Fruit fly (Drosophila melanogaster): ENCODE measurements around the gene fzy.

The fzy gene

DNA sequence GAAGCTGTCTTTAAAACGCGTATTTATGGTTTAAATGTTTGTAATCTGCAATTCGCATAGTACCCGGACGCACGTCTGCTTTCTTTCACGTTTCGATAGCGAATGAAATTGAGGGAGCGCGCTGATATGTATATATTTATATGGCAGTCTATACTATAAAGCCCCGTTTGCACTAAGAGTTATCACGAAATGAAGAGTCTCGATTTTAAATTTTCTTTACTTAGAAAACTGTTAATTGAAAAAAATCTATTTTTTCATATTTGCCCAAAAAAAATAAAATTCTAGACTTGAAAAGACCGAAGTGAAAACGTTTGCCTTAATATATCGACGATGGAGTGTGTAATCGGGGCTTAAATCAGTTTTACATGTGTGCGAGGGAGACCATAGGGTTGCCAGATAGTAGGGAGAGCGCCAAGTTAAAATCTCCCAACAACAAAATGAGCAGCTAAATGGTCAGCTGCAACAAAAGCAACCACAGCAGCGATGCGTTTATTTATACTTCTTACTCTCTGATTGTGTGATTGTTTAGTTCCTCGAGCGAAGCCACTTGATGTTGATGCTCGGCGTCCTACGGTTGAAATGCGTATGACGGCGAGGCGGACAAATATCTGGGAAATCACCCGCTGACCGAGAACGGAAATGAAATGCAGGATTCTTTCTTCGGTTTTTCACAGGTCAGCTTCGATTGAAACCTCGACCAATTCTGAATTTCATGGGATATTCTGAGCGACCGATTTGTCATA, 14.9 kb downstream of the fzy start, which contains the start of gene cact (continued):
- TF ChIP-seq CG6163 (GFP tag; IDR thresholded peaks at IDR 0.05) (peak; percentile 94), spab (GFP tag; optimal IDR thresholded peaks at IDR 0.05) (peak; percentile 69), Gug (GFP tag; IDR thresholded peaks at IDR 0.05) (peak; percentile 91), CG31627 (GFP tag; optimal IDR thresholded peaks at IDR 0.05) (peak; percentile 97), CG8319 (GFP tag; optimal IDR thresholded peaks at IDR 0.05) (peak; percentile 87), cyc (GFP tag; optimal IDR thresholded peaks at IDR 0.05) (peak; percentile 94), CG8632 (GFP tag; optimal IDR thresholded peaks at IDR 0.05) (peak; percentile 88), CG10669 (GFP tag; optimal IDR thresholded peaks at IDR 0.05) (peak; percentile 85), Sox102F (GFP tag; optimal IDR thresholded peaks at IDR 0.05) (peak; percentile 92), CG3919 (GFP tag; optimal IDR thresholded peaks at IDR 0.05) (peak; percentile 89), svp (GFP tag) (peak; percentile 94), dsx (GFP tag; optimal IDR thresholded peaks at IDR 0.05; ENCODE audit: poor library complexity, severe bottlenecking) (peak; percentile 85), CG11762 (GFP tag; optimal IDR thresholded peaks at IDR 0.05; ENCODE audit: insufficient read depth) (peak; percentile 63), lz (GFP tag; optimal IDR thresholded peaks at IDR 0.05) (peak; percentile 96), eg (GFP tag; IDR thresholded peaks at IDR 0.05) (peak; percentile 92), CG3032 (tag; optimal IDR thresholded peaks at IDR 0.05) (peak; percentile 88), CG7368 (GFP tag; optimal IDR thresholded peaks at IDR 0.05) (peak; percentile 78)

dm6 chr2L:16326892-16327291, 16.1 kb downstream of the fzy start, which contains the start of gene CG4278:
TSS of gene CG4278 (plus strand) at chr2L:16327069.
- TF ChIP-seq CG11902 (GFP tag; optimal IDR thresholded peaks at IDR 0.05) = no peak
- TF ChIP-seq CG10669 (GFP tag; optimal IDR thresholded peaks at IDR 0.05) = no peak
- no peak for TF ChIP-seq Eip78C (GFP tag)
- no peak for TF ChIP-seq CG32006 (GFP tag; optimal IDR thresholded peaks at IDR 0.05)
- no peak for TF ChIP-seq vri (GFP tag; optimal IDR thresholded peaks at IDR 0.05)
- TF ChIP-seq CG6854 (GFP tag; optimal IDR thresholded peaks at IDR 0.05) = no peak
- no peak for TF ChIP-seq cyc (GFP tag; optimal IDR thresholded peaks at IDR 0.05)
- no peak for TF ChIP-seq CG6792 (GFP tag; optimal IDR thresholded peaks at IDR 0.05)
- TF ChIP-seq CG34406 (GFP tag; optimal IDR thresholded peaks at IDR 0.05) = no peak
- TF ChIP-seq Ets96B (tag; optimal IDR thresholded peaks at IDR 0.05) = no peak
- TF ChIP-seq Ets21C (GFP tag; optimal IDR thresholded peaks at IDR 0.05) = no peak
- TF ChIP-seq fkh (GFP tag; optimal IDR thresholded peaks at IDR 0.05) = no peak
- TF ChIP-seq CG11294 (GFP tag; IDR thresholded peaks at IDR 0.05) = no peak
- no peak for TF ChIP-seq CG6276 (GFP tag; optimal IDR thresholded peaks at IDR 0.05)
- no peak for TF ChIP-seq lz (GFP tag; optimal IDR thresholded peaks at IDR 0.05)
- TF ChIP-seq CG8119 (GFP tag; IDR thresholded peaks at IDR 0.05) = no peak

DNA sequence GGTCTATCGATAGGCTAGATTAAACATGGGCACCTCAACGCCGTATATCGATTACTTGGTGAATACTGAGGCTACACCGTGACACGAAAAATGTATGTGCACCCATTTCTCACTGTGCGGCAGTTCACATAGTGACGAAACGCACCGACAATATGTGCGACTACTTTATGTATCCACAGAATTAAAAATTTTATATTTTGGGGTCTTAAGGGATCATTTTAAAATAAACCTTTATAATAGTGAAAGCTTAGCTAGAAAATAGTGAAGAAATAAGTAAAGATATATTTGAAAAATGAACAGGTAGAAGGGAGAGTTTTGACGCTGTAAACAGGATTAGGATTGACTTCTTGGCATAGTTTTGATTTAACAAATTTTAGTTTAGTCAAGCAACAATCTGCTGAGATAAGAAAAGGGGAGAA, 18.4 kb downstream of the fzy start, which contains the start of gene mRpL4:
mRpL4 (minus strand) TSS at position 31 of the 419 bp plus-strand sequence.
- TF ChIP-seq CG16779 (tag; optimal IDR thresholded peaks at IDR 0.05) = no peak
- peak; percentile 69 for TF ChIP-seq CG31627 (GFP tag; optimal IDR thresholded peaks at IDR 0.05)
- TF ChIP-seq CG7368 (GFP tag; optimal IDR thresholded peaks at IDR 0.05) = no peak
- TF ChIP-seq acj6 (GFP tag; optimal IDR thresholded peaks at IDR 0.05) = peak; percentile 39
- no peak for TF ChIP-seq dsx (GFP tag; optimal IDR thresholded peaks at IDR 0.05; ENCODE audit: poor library complexity, severe bottlenecking)
- TF ChIP-seq CG34406 (GFP tag; optimal IDR thresholded peaks at IDR 0.05) = no peak
- TF ChIP-seq topi (GFP tag; optimal IDR thresholded peaks at IDR 0.05) = no peak
- no peak for TF ChIP-seq Eip78C (GFP tag)
- TF ChIP-seq CG11762 (GFP tag; optimal IDR thresholded peaks at IDR 0.05; ENCODE audit: insufficient read depth) = no peak
- peak; percentile 73 for TF ChIP-seq Hr4 (GFP tag; optimal IDR thresholded peaks at IDR 0.05)
- no peak for TF ChIP-seq esn (GFP tag; optimal IDR thresholded peaks at IDR 0.05)
- peak; percentile 44 for TF ChIP-seq Ets21C (GFP tag; optimal IDR thresholded peaks at IDR 0.05)
- TF ChIP-seq cyc (GFP tag; optimal IDR thresholded peaks at IDR 0.05) = no peak
- TF ChIP-seq CG32006 (GFP tag; optimal IDR thresholded peaks at IDR 0.05) = no peak
- TF ChIP-seq CG1621 (tag; optimal IDR thresholded peaks at IDR 0.05) = peak; percentile 52
- TF ChIP-seq spab (GFP tag; optimal IDR thresholded peaks at IDR 0.05) = no peak
- no peak for TF ChIP-seq Sox14 (GFP tag; optimal IDR thresholded peaks at IDR 0.05)
- no peak for TF ChIP-seq Hr39 (GFP tag; optimal IDR thresholded peaks at IDR 0.05)
- peak; percentile 45 for TF ChIP-seq CG6792 (GFP tag; optimal IDR thresholded peaks at IDR 0.05)
- TF ChIP-seq fkh (GFP tag; optimal IDR thresholded peaks at IDR 0.05) = peak; percentile 59
- TF ChIP-seq CG6276 (GFP tag; optimal IDR thresholded peaks at IDR 0.05) = no peak
- peak; percentile 11 for TF ChIP-seq Hr38 (GFP tag; optimal IDR thresholded peaks at IDR 0.05)
- TF ChIP-seq CG8319 (GFP tag; optimal IDR thresholded peaks at IDR 0.05) = peak; percentile 21
- TF ChIP-seq eg (GFP tag; IDR thresholded peaks at IDR 0.05) = no peak
- peak; percentile 1 for TF ChIP-seq Sox15 (GFP tag; optimal IDR thresholded peaks at IDR 0.05)
- TF ChIP-seq Lpt (GFP tag; optimal IDR thresholded peaks at IDR 0.05) = no peak
- peak; percentile 56 for TF ChIP-seq CG10631 (GFP tag; optimal IDR thresholded peaks at IDR 0.05)
- TF ChIP-seq fd85E (GFP tag; optimal IDR thresholded peaks at IDR 0.05) = no peak
- TF ChIP-seq Eip93F (GFP tag; optimal IDR thresholded peaks at IDR 0.05) = no peak

All from whole organism, prepupa.